Fruit fly (Drosophila melanogaster): ENCODE data around the gene CG11898.

DNA sequence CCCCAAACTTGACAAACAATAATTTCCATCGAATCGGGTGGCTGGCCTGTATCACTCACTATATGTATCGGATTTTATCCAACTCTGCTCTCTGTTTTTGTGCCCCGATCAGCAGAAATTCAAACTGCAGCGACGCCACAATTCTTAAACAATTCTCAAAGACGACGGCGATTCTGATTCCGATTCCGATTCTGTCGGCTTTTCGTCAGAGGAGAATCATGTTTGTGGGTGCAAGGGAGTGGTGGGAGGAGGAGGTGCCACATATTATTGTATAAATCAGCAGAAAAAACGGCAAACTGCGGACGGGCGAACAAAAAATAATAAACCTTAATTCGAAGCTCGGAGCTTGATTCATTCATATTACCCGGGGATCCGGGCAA lies 51.0 kb downstream of the CG11898 start:
- TF ChIP-seq psq (optimal IDR thresholded peaks at IDR 0.05) (no peak), CG8478 (optimal IDR thresholded peaks at IDR 0.05) (no peak), pan (optimal IDR thresholded peaks at IDR 0.05) (no peak), EcR (GFP tag; optimal IDR thresholded peaks at IDR 0.05) (no peak), Dll (optimal IDR thresholded peaks at IDR 0.05) (no peak)
